Fruit fly (Drosophila melanogaster): ENCODE data around the gene RpS4.

RpS4 gene

dm6 chr3L:13032915-13033282 lies 8.7 kb upstream of the RpS4 start:
- TF ChIP-seq lola (GFP tag; optimal IDR thresholded peaks at IDR 0.05) = peak in 1 of 3 experiments; percentile 49
- peak in 1 of 2 experiments; percentile 62 for TF ChIP-seq Pdp1 (GFP tag; optimal IDR thresholded peaks at IDR 0.05)
- peak; percentile 58 for TF ChIP-seq CG4360 (GFP tag; IDR thresholded peaks at IDR 0.05)
- no peak for TF ChIP-seq Side (GFP tag; optimal IDR thresholded peaks at IDR 0.05)

- no peak for TF ChIP-seq otp (GFP tag; IDR thresholded peaks at IDR 0.05)
- 0 out of 3 replicates have a peak, but pooled peaks have one; percentile 15 for TF ChIP-seq ci (GFP tag; IDR thresholded peaks at IDR 0.05)
- 0 out of 3 replicates have a peak, but pooled peaks have one; percentile 8 for TF ChIP-seq ken (GFP tag; IDR thresholded peaks at IDR 0.05)
- peak; percentile 23 for TF ChIP-seq CG15696 (tag; optimal IDR thresholded peaks at IDR 0.05)
- TF ChIP-seq Opbp (GFP tag; IDR thresholded peaks at IDR 0.05; ENCODE audit: partially characterized antibody) = peak; percentile 28; the same call in 1 of the 3 replicates
- TF ChIP-seq CG6791 (GFP tag; IDR thresholded peaks at IDR 0.05; ENCODE audit: partially characterized antibody) = 0 out of 3 replicates have a peak, but pooled peaks have one; percentile 24
- 0 out of 3 replicates have a peak, but pooled peaks have one; percentile 43 for TF ChIP-seq CG14860 (GFP tag; IDR thresholded peaks at IDR 0.05; ENCODE audit: partially characterized antibody)
- 0 out of 3 replicates have a peak, but pooled peaks have one; percentile 38 for TF ChIP-seq C15 (GFP tag; IDR thresholded peaks at IDR 0.05)
- TF ChIP-seq CG10979 (tag; optimal IDR thresholded peaks at IDR 0.05) = peak; percentile 39
- TF ChIP-seq gcm (GFP tag; optimal IDR thresholded peaks at IDR 0.05) = no peak
- peak; percentile 22; the same call in 1 of the 2 replicates for TF ChIP-seq Xrp1 (GFP tag; IDR thresholded peaks at IDR 0.05)
- peak; percentile 4 for TF ChIP-seq Ets65A (GFP tag)
- TF ChIP-seq dmrt11E (tag; optimal IDR thresholded peaks at IDR 0.05) = peak; percentile 4
- peak; percentile 24 for TF ChIP-seq kni (GFP tag; optimal IDR thresholded peaks at IDR 0.05)
- TF ChIP-seq vfl (GFP tag; optimal IDR thresholded peaks at IDR 0.05) = no peak
- no peak for TF ChIP-seq CG4854 (GFP tag; optimal IDR thresholded peaks at IDR 0.05)
- peak; percentile 89 for TF ChIP-seq Blimp-1 (GFP tag; optimal IDR thresholded peaks at IDR 0.05)
- peak; percentile 10 for TF ChIP-seq phol (tag; optimal IDR thresholded peaks at IDR 0.05)
- peak; percentile 73 for TF ChIP-seq sens (GFP tag)
- no peak for TF ChIP-seq bbx (GFP tag; IDR thresholded peaks at IDR 0.05; ENCODE audit: partially characterized antibody)
- no peak for TF ChIP-seq onecut (GFP tag; IDR thresholded peaks at IDR 0.05)
- peak; percentile 66 for TF ChIP-seq CG18764 (GFP tag; optimal IDR thresholded peaks at IDR 0.05)
- no peak for TF ChIP-seq run (tag; optimal IDR thresholded peaks at IDR 0.05)
Measured at dm6 chr3L:13033361-13033760, 8.2 kb upstream of the RpS4 start.

dm6 chr3L:13036706-13037457 lies 4.7 kb upstream of the RpS4 start, which contains the start of gene Srrm1:
Srrm1 (plus strand) TSS chr3L:13036821.
- TF ChIP-seq Xbp1 (GFP tag; optimal IDR thresholded peaks at IDR 0.05) (peak; percentile 53), CG2678 (tag; optimal IDR thresholded peaks at IDR 0.05) (peak; percentile 17), sd (tag; optimal IDR thresholded peaks at IDR 0.05) (no peak), Spps (tag; optimal IDR thresholded peaks at IDR 0.05) (no peak), ab (GFP tag; optimal IDR thresholded peaks at IDR 0.05) (no peak), Atf3 (GFP tag; optimal IDR thresholded peaks at IDR 0.05) (peak; percentile 30), Oaz (GFP tag; IDR thresholded peaks at IDR 0.05) (no peak), bowl (GFP tag; IDR thresholded peaks at IDR 0.05) (no peak), exex (tag; optimal IDR thresholded peaks at IDR 0.05) (no peak), jigr1 (GFP tag; IDR thresholded peaks at IDR 0.05) (no peak), sug (tag; optimal IDR thresholded peaks at IDR 0.05) (peak; percentile 83), CG5180 (GFP tag; optimal IDR thresholded peaks at IDR 0.05) (no peak), CG17568 (GFP tag; optimal IDR thresholded peaks at IDR 0.05) (no peak), CG11696 (GFP tag; IDR thresholded peaks at IDR 0.05) (no peak), CG6765 (GFP tag; optimal IDR thresholded peaks at IDR 0.05) (no peak), CG12071 (GFP tag; optimal IDR thresholded peaks at IDR 0.05) (no peak), hth (optimal IDR thresholded peaks at IDR 0.05) (no peak), CG31365 (tag; optimal IDR thresholded peaks at IDR 0.05) (no peak), CG8944 (GFP tag; optimal IDR thresholded peaks at IDR 0.05) (peak; percentile 34), dmrt11E (tag; optimal IDR thresholded peaks at IDR 0.05) (no peak), bbx (GFP tag; IDR thresholded peaks at IDR 0.05; ENCODE audit: partially characterized antibody) (peak; percentile 92), ERR (GFP tag; optimal IDR thresholded peaks at IDR 0.05) (peak; percentile 10)
